Worm (Caenorhabditis elegans) whole organism, late embryonic: ENCODE data around the gene fbxa-211.

ENCODE experiments used
- C08G9.2 ChIP-seq: sonication (generic microtip); optimal IDR thresholded peaks from 2 replicates; lab custom pipeline; 2016; ENCODE audit warnings: mild to moderate bottlenecking, missing genetic modification characterization, moderate library complexity, missing compliant biosample characterization
- K02D7.2 ChIP-seq: sonication (generic microtip); optimal IDR thresholded peaks from 2 replicates; lab custom pipeline; 2017; ENCODE audit warnings: mild to moderate bottlenecking, missing genetic modification characterization, missing compliant biosample characterization
- K09A11.1 ChIP-seq: sonication (generic microtip); optimal IDR thresholded peaks from 2 replicates; lab custom pipeline; 2017; ENCODE audit warnings: antibody characterized with exemption, mild to moderate bottlenecking, missing genetic modification characterization, missing compliant biosample characterization; ENCODE audit not compliant: insufficient read depth
- ahr-1 ChIP-seq: sonication (generic microtip); optimal IDR thresholded peaks from 2 replicates; lab custom pipeline; 2016; ENCODE audit warnings: missing genetic modification characterization, missing compliant biosample characterization
- ama-1 ChIP-seq: fragments of 150-350 bp; optimal IDR thresholded peaks from 2 replicates; lab custom pipeline; 2014
- ceh-14 ChIP-seq: sonication (generic microtip); optimal IDR thresholded peaks from 2 replicates; lab custom pipeline; 2016; ENCODE audit warnings: missing genotype, missing genetic modification characterization, missing compliant biosample characterization
- ceh-18 ChIP-seq: sonication (generic microtip); optimal IDR thresholded peaks from 2 replicates; lab custom pipeline; 2016; ENCODE audit warnings: missing genetic modification characterization, missing compliant biosample characterization
- ceh-2 ChIP-seq: sonication (generic microtip); optimal IDR thresholded peaks from 2 replicates; lab custom pipeline; 2016; ENCODE audit warnings: missing genotype, missing genetic modification characterization, missing compliant biosample characterization
- ceh-30 ChIP-seq: fragments of 150-350 bp; optimal IDR thresholded peaks from 2 replicates; lab custom pipeline; 2014; ENCODE audit warnings: missing biosample characterization, missing genetic modification characterization
- ceh-48 ChIP-seq: sonication (generic microtip); optimal IDR thresholded peaks from 2 replicates; lab custom pipeline; 2016; ENCODE audit warnings: missing genetic modification characterization, inconsistent platforms, missing compliant biosample characterization
- dmd-4 ChIP-seq: sonication (generic microtip); optimal IDR thresholded peaks from 2 replicates; lab custom pipeline; 2016; ENCODE audit warnings: borderline replicate concordance, missing genetic modification characterization, missing compliant biosample characterization
- dve-1 ChIP-seq: sonication (generic microtip); optimal IDR thresholded peaks from 2 replicates; lab custom pipeline; 2017; ENCODE audit warnings: antibody characterized with exemption, mild to moderate bottlenecking, missing genetic modification characterization, missing compliant biosample characterization
- eyg-1 ChIP-seq: sonication (generic microtip); optimal IDR thresholded peaks from 2 replicates; lab custom pipeline; 2016; ENCODE audit warnings: missing genotype, missing genetic modification characterization, missing compliant biosample characterization
- fax-1 ChIP-seq: sonication (generic microtip); optimal IDR thresholded peaks from 2 replicates; lab custom pipeline; 2016; ENCODE audit warnings: missing genotype, missing genetic modification characterization, missing compliant biosample characterization
- fkh-10 ChIP-seq: fragments of 150-350 bp; optimal IDR thresholded peaks from 2 replicates; lab custom pipeline; 2014; ENCODE audit warnings: missing biosample characterization, missing genetic modification reagents, missing genetic modification characterization
- gmeb-2 ChIP-seq: sonication (generic microtip); optimal IDR thresholded peaks from 2 replicates; lab custom pipeline; 2016; ENCODE audit warnings: missing genetic modification characterization, inconsistent platforms, missing compliant biosample characterization
- hlh-15 ChIP-seq: sonication (generic microtip); optimal IDR thresholded peaks from 2 replicates; lab custom pipeline; 2016; ENCODE audit warnings: missing genetic modification characterization, missing compliant biosample characterization
- hlh-6 ChIP-seq: sonication (generic microtip); optimal IDR thresholded peaks from 2 replicates; lab custom pipeline; 2016; ENCODE audit warnings: missing genotype, missing genetic modification characterization, missing compliant biosample characterization
- lim-6 ChIP-seq: sonication (generic microtip); optimal IDR thresholded peaks from 2 replicates; lab custom pipeline; 2016; ENCODE audit warnings: missing genetic modification characterization, missing compliant biosample characterization
- madf-2 ChIP-seq: sonication (generic microtip); optimal IDR thresholded peaks from 2 replicates; lab custom pipeline; 2017; ENCODE audit warnings: missing genetic modification characterization, missing compliant biosample characterization
- mec-3 ChIP-seq: sonication (generic microtip); optimal IDR thresholded peaks from 2 replicates; lab custom pipeline; 2016; ENCODE audit warnings: borderline replicate concordance, missing genetic modification characterization, missing compliant biosample characterization
- nfya-1 ChIP-seq: sonication (generic microtip); optimal IDR thresholded peaks from 2 replicates; lab custom pipeline; 2017; ENCODE audit warnings: missing genetic modification characterization, mild to moderate bottlenecking, missing compliant biosample characterization, antibody characterized with exemption, moderate library complexity
- nhr-232 ChIP-seq: sonication (generic microtip); optimal IDR thresholded peaks from 2 replicates; lab custom pipeline; 2016; ENCODE audit warnings: missing genetic modification characterization, missing compliant biosample characterization
- pag-3 ChIP-seq: sonication (generic microtip); optimal IDR thresholded peaks from 2 replicates; lab custom pipeline; 2016; ENCODE audit warnings: missing compliant biosample characterization, missing genetic modification characterization, borderline replicate concordance
- pat-9 ChIP-seq: fragments of 200-800 bp; sonication (Bioruptor generic); optimal IDR thresholded peaks from 2 replicates; lab custom pipeline; 2018; ENCODE audit warnings: mild to moderate bottlenecking, missing genetic modification characterization, moderate library complexity, missing compliant biosample characterization
- pha-2 ChIP-seq: sonication (generic microtip); optimal IDR thresholded peaks from 2 replicates; lab custom pipeline; 2017; ENCODE audit warnings: mild to moderate bottlenecking, missing genetic modification characterization, missing compliant biosample characterization
- pha-4 ChIP-seq: fragments of 150-350 bp; optimal IDR thresholded peaks from 2 replicates; lab custom pipeline; 2018; ENCODE audit warnings: missing biosample characterization, missing genetic modification reagents, missing genetic modification characterization
- rnt-1 ChIP-seq: sonication (generic microtip); optimal IDR thresholded peaks from 2 replicates; lab custom pipeline; 2016; ENCODE audit warnings: missing genetic modification characterization, missing compliant biosample characterization
- sdc-2 ChIP-seq: sonication (generic microtip); optimal IDR thresholded peaks from 2 replicates; lab custom pipeline; 2016; ENCODE audit warnings: missing genotype, missing genetic modification characterization, missing compliant biosample characterization
- sox-2 ChIP-seq: fragments of 200-800 bp; sonication (Bioruptor generic); IDR thresholded peaks from 2 replicates; pipeline ENCODE4 v1.3.6; 2022; ENCODE audit warnings: missing genetic modification reagents, missing genetic modification characterization, missing compliant biosample characterization
- sox-4 ChIP-seq: sonication (generic microtip); optimal IDR thresholded peaks from 2 replicates; lab custom pipeline; 2017; ENCODE audit warnings: mild to moderate bottlenecking, missing genetic modification characterization, inconsistent platforms, missing compliant biosample characterization
- syd-9 ChIP-seq: sonication (generic microtip); optimal IDR thresholded peaks from 2 replicates; lab custom pipeline; 2016; ENCODE audit warnings: mild to moderate bottlenecking, missing genetic modification characterization, moderate library complexity, missing compliant biosample characterization
- tbx-2 ChIP-seq: sonication (generic microtip); optimal IDR thresholded peaks from 2 replicates; lab custom pipeline; 2016; ENCODE audit warnings: missing genetic modification characterization, missing compliant biosample characterization
- tbx-7 ChIP-seq: sonication (generic microtip); optimal IDR thresholded peaks from 2 replicates; lab custom pipeline; 2016; ENCODE audit warnings: missing genotype, missing genetic modification characterization, missing compliant biosample characterization
- unc-42 ChIP-seq: sonication (generic microtip); optimal IDR thresholded peaks from 2 replicates; lab custom pipeline; 2016; ENCODE audit warnings: missing genotype, missing genetic modification characterization, missing compliant biosample characterization
- unc-55 ChIP-seq: sonication (generic microtip); optimal IDR thresholded peaks from 2 replicates; lab custom pipeline; 2017; ENCODE audit warnings: missing biosample characterization, missing genetic modification reagents, missing genetic modification characterization
- unc-86 ChIP-seq: sonication (generic microtip); optimal IDR thresholded peaks from 2 replicates; lab custom pipeline; 2016; ENCODE audit warnings: missing genetic modification characterization, missing compliant biosample characterization
- zip-5 ChIP-seq: sonication (generic microtip); optimal IDR thresholded peaks from 2 replicates; lab custom pipeline; 2016; ENCODE audit warnings: missing genetic modification characterization, missing compliant biosample characterization
- ztf-16 ChIP-seq: sonication (generic microtip); optimal IDR thresholded peaks from 2 replicates; lab custom pipeline; 2017; ENCODE audit warnings: missing genetic modification characterization, missing compliant biosample characterization

Gene fbxa-211

ce11 chrV:18086174-18086661 is 41.1 kb upstream of the fbxa-211 start, which contains the start of gene Y59A8B.12:
Y59A8B.12 (minus strand) TSS chrV:18086224.
- no peak for TF ChIP-seq dmd-4 (tag; lab: Kevin White, UChicago)
- TF ChIP-seq fkh-10 = no peak
- TF ChIP-seq nhr-232 (tag; lab: Kevin White, UChicago) = no peak
- no peak for TF ChIP-seq syd-9 (tag; lab: Kevin White, UChicago)
- no peak for TF ChIP-seq fax-1 (tag; lab: Kevin White, UChicago)
- no peak for TF ChIP-seq K02D7.2 (tag; lab: Kevin White, UChicago)
- TF ChIP-seq zip-5 (tag; lab: Kevin White, UChicago) = no peak
- TF ChIP-seq pha-4 (tag; lab: Kevin White, UChicago) = no peak
- TF ChIP-seq C08G9.2 (tag; lab: Kevin White, UChicago) = no peak
- no peak for TF ChIP-seq pag-3
- TF ChIP-seq, all 69 proteins: peak for 0

ce11 chrV:18086783-18087182 is 40.5 kb upstream of the fbxa-211 start, which contains the start of gene slr-2:
slr-2 (plus strand) TSS chrV:18087123.
- TF ChIP-seq unc-42 (tag; lab: Kevin White, UChicago) (no peak), pat-9 (tag; lab: Kevin White, UChicago) (no peak), sox-4 (no peak), rnt-1 (tag; lab: Kevin White, UChicago) (no peak), ceh-18 (tag; lab: Kevin White, UChicago) (no peak), nfya-1 (tag; lab: Kevin White, UChicago) (peak; percentile 41), ztf-16 (tag; lab: Kevin White, UChicago) (no peak), pha-2 (tag; lab: Kevin White, UChicago) (no peak)
- TF ChIP-seq, all 69 proteins: peak for 1

- TF ChIP-seq gmeb-2 (tag; lab: Kevin White, UChicago) (no peak), unc-55 (GFP tag; lab: Kevin White, UChicago) (no peak), ztf-16 (tag; lab: Kevin White, UChicago) (no peak), ceh-48 (no peak), tbx-2 (no peak), unc-86 (tag; lab: Kevin White, UChicago) (no peak), nhr-232 (tag; lab: Kevin White, UChicago) (no peak), hlh-15 (no peak), pat-9 (tag; lab: Kevin White, UChicago) (no peak), eyg-1 (no peak), ceh-14 (tag; lab: Kevin White, UChicago) (no peak), pha-4 (tag; lab: Kevin White, UChicago) (no peak), sdc-2 (tag; lab: Kevin White, UChicago) (no peak), sox-4 (no peak), fax-1 (tag; lab: Kevin White, UChicago) (no peak), lim-6 (no peak), rnt-1 (tag; lab: Kevin White, UChicago) (no peak), mec-3 (tag; lab: Kevin White, UChicago) (no peak)
These were observed 36.1 kb upstream of the fbxa-211 start for ce11 chrV:18091216-18091615.

- TF ChIP-seq ahr-1 (tag; lab: Kevin White, UChicago) (no peak), syd-9 (tag; lab: Kevin White, UChicago) (no peak), madf-2 (tag; lab: Kevin White, UChicago) (no peak), ztf-16 (tag; lab: Kevin White, UChicago) (no peak), dve-1 (tag; lab: Kevin White, UChicago) (no peak), fkh-10 (no peak), unc-42 (tag; lab: Kevin White, UChicago) (no peak)
- TF ChIP-seq, all 69 proteins: peak for 0
These were observed 33.4 kb upstream of the fbxa-211 start for ce11 chrV:18093941-18094340.

- TF ChIP-seq ceh-30 (tag; lab: Kevin White, UChicago) (no peak), dve-1 (tag; lab: Kevin White, UChicago) (no peak), unc-42 (tag; lab: Kevin White, UChicago) (no peak), ahr-1 (tag; lab: Kevin White, UChicago) (no peak), hlh-6 (tag; lab: Kevin White, UChicago) (no peak), ceh-2 (no peak), K09A11.1 (no peak), tbx-7 (tag; lab: Kevin White, UChicago) (no peak), ceh-14 (tag; lab: Kevin White, UChicago) (no peak), pha-2 (tag; lab: Kevin White, UChicago) (no peak), rnt-1 (tag; lab: Kevin White, UChicago) (no peak), syd-9 (tag; lab: Kevin White, UChicago) (no peak), pha-4 (tag; lab: Kevin White, UChicago) (no peak), sox-2 (GFP tag; lab: Robert Waterston, UW) (no peak), zip-5 (tag; lab: Kevin White, UChicago) (no peak), gmeb-2 (tag; lab: Kevin White, UChicago) (no peak), ama-1 (lab: Kevin White, UChicago) (no peak), K02D7.2 (tag; lab: Kevin White, UChicago) (no peak), ceh-18 (tag; lab: Kevin White, UChicago) (no peak)
These were observed 28.9 kb upstream of the fbxa-211 start, which contains the start of gene par-4 for ce11 chrV:18098387-18098786. par-4 (plus strand) TSS chrV:18098687.
